Fruit fly (Drosophila melanogaster) whole organism, embryonic: ENCODE results near the gene tth.

Source experiments
- Aef1 ChIP-seq: fragments of 200-800 bp; sonication (Bioruptor generic); IDR thresholded peaks from 3 replicates; pipeline ENCODE4 v1.3.6; 2022; ENCODE audit warnings: missing biosample characterization, missing genetic modification characterization
- Atf-2 ChIP-seq: fragments of 200-800 bp; sonication (Bioruptor generic); optimal IDR thresholded peaks from 2 replicates; lab custom pipeline; 2016; ENCODE audit warnings: missing biosample characterization, missing genetic modification characterization
- Atf6 ChIP-seq: fragments of 200-800 bp; sonication (Bioruptor generic); IDR thresholded peaks from 2 replicates; pipeline ENCODE4 v1.3.6; 2022; ENCODE audit warnings: missing biosample characterization, missing genetic modification characterization
- CG10209 ChIP-seq: fragments of 200-800 bp; sonication (Bioruptor generic); optimal IDR thresholded peaks from 3 replicates; lab custom pipeline; 2017; ENCODE audit warnings: missing biosample characterization, mild to moderate bottlenecking, missing genetic modification characterization, missing genetic modification reagents
- CG10267 ChIP-seq: fragments of 200-800 bp; sonication (Bioruptor generic); optimal IDR thresholded peaks from 2 replicates; lab custom pipeline; 2018; ENCODE audit warnings: missing biosample characterization, mild to moderate bottlenecking, missing genetic modification characterization, moderate library complexity
- CG10543 ChIP-seq: fragments of 200-800 bp; sonication (Bioruptor generic); optimal IDR thresholded peaks from 3 replicates; lab custom pipeline; 2017; ENCODE audit warnings: missing biosample characterization, mild to moderate bottlenecking, missing genetic modification characterization, moderate library complexity
- CG12942 ChIP-seq: fragments of 200-800 bp; sonication (Bioruptor generic); optimal IDR thresholded peaks from 3 replicates; lab custom pipeline; 2016; ENCODE audit warnings: missing biosample characterization, missing genetic modification characterization
- CG13287 ChIP-seq: fragments of 200-800 bp; sonication (Bioruptor generic); IDR thresholded peaks from 2 replicates; pipeline ENCODE4 v1.3.6; 2022; ENCODE audit warnings: missing biosample characterization, missing genetic modification characterization; ENCODE audit not compliant: partially characterized antibody
- CG14710 ChIP-seq: fragments of 200-800 bp; sonication (Bioruptor generic); optimal IDR thresholded peaks from 3 replicates; lab custom pipeline; 2019; ENCODE audit warnings: missing biosample characterization, mild to moderate bottlenecking, missing genetic modification characterization, moderate library complexity
- CG15269 ChIP-seq: fragments of 200-800 bp; sonication (Bioruptor generic); optimal IDR thresholded peaks from 2 replicates; lab custom pipeline; 2018; ENCODE audit warnings: missing biosample characterization, mild to moderate bottlenecking, missing genetic modification characterization, moderate library complexity
- CG17829 ChIP-seq: fragments of 200-800 bp; optimal IDR thresholded peaks from 2 replicates; lab custom pipeline; 2019; ENCODE audit warnings: missing biosample characterization, mild to moderate bottlenecking, missing genetic modification characterization, moderate library complexity
- CG18011 ChIP-seq: fragments of 200-800 bp; sonication (Bioruptor generic); optimal IDR thresholded peaks from 2 replicates; lab custom pipeline; 2017; ENCODE audit warnings: missing biosample characterization, missing genetic modification characterization, mild to moderate bottlenecking, moderate library complexity, missing genotype
- CG18619 ChIP-seq: fragments of 200-800 bp; sonication (Bioruptor generic); optimal IDR thresholded peaks from 3 replicates; lab custom pipeline; 2017; ENCODE audit warnings: missing biosample characterization, mild to moderate bottlenecking, missing genetic modification characterization
- CG2875 ChIP-seq: fragments of 200-800 bp; sonication (Bioruptor generic); optimal IDR thresholded peaks from 2 replicates; lab custom pipeline; 2017; ENCODE audit warnings: missing biosample characterization, mild to moderate bottlenecking, missing genetic modification characterization, missing genetic modification reagents
- CG33213 ChIP-seq: fragments of 200-800 bp; sonication (Bioruptor generic); optimal IDR thresholded peaks from 3 replicates; lab custom pipeline; 2016; ENCODE audit warnings: missing biosample characterization, missing genetic modification characterization
- CG3995 ChIP-seq: fragments of 200-800 bp; sonication (Bioruptor generic); optimal IDR thresholded peaks from 3 replicates; lab custom pipeline; 2016; ENCODE audit warnings: missing biosample characterization, missing genetic modification characterization
- CG4424 ChIP-seq: fragments of 200-800 bp; sonication (Bioruptor generic); optimal IDR thresholded peaks from 3 replicates; lab custom pipeline; 2016; ENCODE audit warnings: missing biosample characterization, missing genetic modification characterization
- CG4617 ChIP-seq: fragments of 200-800 bp; sonication (Bioruptor generic); optimal IDR thresholded peaks from 3 replicates; lab custom pipeline; 2016; ENCODE audit warnings: missing biosample characterization, missing genetic modification characterization, borderline replicate concordance
- CG5180 ChIP-seq: fragments of 200-800 bp; sonication (Bioruptor generic); optimal IDR thresholded peaks from 3 replicates; lab custom pipeline; 2017; ENCODE audit warnings: missing biosample characterization, missing genetic modification characterization, mild to moderate bottlenecking, moderate library complexity, missing genetic modification reagents
- CG6654 ChIP-seq: fragments of 200-800 bp; sonication (Bioruptor generic); optimal IDR thresholded peaks from 2 replicates; lab custom pipeline; 2017; ENCODE audit warnings: missing biosample characterization, mild to moderate bottlenecking, missing genetic modification characterization
- CG9876 ChIP-seq: fragments of 200-800 bp; sonication (Bioruptor generic); optimal IDR thresholded peaks from 2 replicates; lab custom pipeline; 2016; ENCODE audit warnings: missing biosample characterization, missing genetic modification characterization
- CoRest ChIP-seq: fragments of 200-800 bp; sonication (Bioruptor generic); optimal IDR thresholded peaks from 3 replicates; lab custom pipeline; 2018; ENCODE audit warnings: missing biosample characterization, mild to moderate bottlenecking, missing genetic modification characterization, moderate library complexity
- CrebB ChIP-seq: fragments of 200-800 bp; sonication (Bioruptor generic); optimal IDR thresholded peaks from 3 replicates; lab custom pipeline; 2018; ENCODE audit warnings: missing biosample characterization, mild to moderate bottlenecking, missing genetic modification characterization
- D19A ChIP-seq: fragments of 200-800 bp; optimal IDR thresholded peaks from 3 replicates; lab custom pipeline; 2019; ENCODE audit warnings: missing biosample characterization, mild to moderate bottlenecking, missing genetic modification characterization, moderate library complexity
- Doc3 ChIP-seq: fragments of 200-800 bp; sonication (Bioruptor generic); IDR thresholded peaks from 3 replicates; pipeline ENCODE4 v1.3.6; 2022; ENCODE audit warnings: missing biosample characterization, missing genetic modification characterization; ENCODE audit not compliant: partially characterized antibody
- Gug ChIP-seq: fragments of 200-800 bp; sonication (Bioruptor generic); IDR thresholded peaks from 4 replicates; pipeline ENCODE4 v1.3.6; 2022; ENCODE audit warnings: missing biosample characterization, missing genetic modification characterization
- H2.0 ChIP-seq: fragments of 200-800 bp; sonication (Bioruptor generic); IDR thresholded peaks from 2 replicates; pipeline ENCODE4 v1.3.6; 2022; ENCODE audit warnings: missing biosample characterization, missing genetic modification characterization
- Lim3 ChIP-seq: fragments of 200-800 bp; sonication (Bioruptor generic); IDR thresholded peaks from 2 replicates; pipeline ENCODE4 v1.3.6; 2022; ENCODE audit warnings: missing biosample characterization, missing genetic modification characterization
- Mes4 ChIP-seq: fragments of 200-800 bp; sonication (Bioruptor generic); optimal IDR thresholded peaks from 2 replicates; lab custom pipeline; 2016; ENCODE audit warnings: missing biosample characterization, missing genetic modification characterization
- NfI ChIP-seq: fragments of 200-800 bp; sonication (Bioruptor generic); optimal IDR thresholded peaks from 3 replicates; lab custom pipeline; 2018; ENCODE audit warnings: missing biosample characterization, mild to moderate bottlenecking, missing genetic modification characterization, moderate library complexity
- PHDP ChIP-seq: fragments of 200-800 bp; sonication (Bioruptor generic); optimal IDR thresholded peaks from 3 replicates; lab custom pipeline; 2018; ENCODE audit warnings: missing biosample characterization, mild to moderate bottlenecking, missing genetic modification characterization, moderate library complexity
- Rx ChIP-seq: fragments of 200-800 bp; sonication (Bioruptor generic); IDR thresholded peaks from 2 replicates; pipeline ENCODE4 v1.3.6; 2022; ENCODE audit warnings: missing biosample characterization, missing genetic modification characterization
- Sin3A ChIP-seq: fragments of >200 bp; optimal IDR thresholded peaks from 2 replicates; lab custom pipeline; 2018
- aop ChIP-seq: fragments of 200-800 bp; sonication (Bioruptor generic); IDR thresholded peaks from 2 replicates; pipeline ENCODE4 v1.3.6; 2022; ENCODE audit warnings: missing biosample characterization, missing genetic modification characterization
- ato ChIP-seq: fragments of 200-800 bp; sonication (Bioruptor generic); IDR thresholded peaks from 2 replicates; pipeline ENCODE4 v1.3.6; 2022; ENCODE audit warnings: missing biosample characterization, missing genetic modification characterization; ENCODE audit not compliant: partially characterized antibody
- chm ChIP-seq: fragments of 200-800 bp; sonication (Bioruptor generic); IDR thresholded peaks from 2 replicates; pipeline ENCODE4 v1.3.6; 2022; ENCODE audit warnings: missing biosample characterization, missing genetic modification characterization
- ci ChIP-seq: fragments of 200-800 bp; sonication (Bioruptor generic); IDR thresholded peaks from 3 replicates; pipeline ENCODE4 v1.3.6; 2022; ENCODE audit warnings: missing biosample characterization, missing genetic modification characterization
- da ChIP-seq: fragments of 200-800 bp; sonication (Bioruptor generic); optimal IDR thresholded peaks from 2 replicates; lab custom pipeline; 2016; ENCODE audit warnings: missing biosample characterization, missing genetic modification characterization
- inv ChIP-seq: fragments of 200-800 bp; sonication (Bioruptor generic); IDR thresholded peaks from 2 replicates; pipeline ENCODE4 v1.3.6; 2022; ENCODE audit warnings: missing biosample characterization, missing genetic modification characterization; ENCODE audit not compliant: partially characterized antibody
- lilli ChIP-seq: fragments of 200-800 bp; sonication (Bioruptor generic); optimal IDR thresholded peaks from 3 replicates; lab custom pipeline; 2016; ENCODE audit warnings: missing biosample characterization, missing genetic modification characterization
- lola ChIP-seq, 3 experiments: fragments of >200 bp in 2 of 3; fragments of 200-800 bp in 1 of 3; sonication (Bioruptor generic) in 1 of 3; optimal IDR thresholded peaks; 2 replicates each; lab custom pipeline; 2017 to 2019; ENCODE audit warnings: missing biosample characterization in 3 of 3, missing genetic modification characterization in 3 of 3, mild to moderate bottlenecking in 1 of 3, moderate library complexity in 1 of 3
- pita ChIP-seq: fragments of 200-800 bp; sonication (Bioruptor generic); optimal IDR thresholded peaks from 2 replicates; lab custom pipeline; 2017; ENCODE audit warnings: missing biosample characterization, mild to moderate bottlenecking, missing genetic modification characterization
- sd ChIP-seq: fragments of 200-800 bp; sonication (Bioruptor generic); optimal IDR thresholded peaks from 3 replicates; lab custom pipeline; 2018; ENCODE audit warnings: missing biosample characterization, mild to moderate bottlenecking, missing genetic modification characterization, moderate library complexity
- slp2 ChIP-seq: fragments of 200-800 bp; sonication (Bioruptor generic); optimal IDR thresholded peaks from 2 replicates; lab custom pipeline; 2016; ENCODE audit warnings: missing biosample characterization, missing genetic modification characterization
- sob ChIP-seq: fragments of 200-800 bp; sonication (Bioruptor generic); IDR thresholded peaks from 2 replicates; pipeline ENCODE4 v1.3.6; 2022; ENCODE audit warnings: missing biosample characterization, missing genetic modification characterization
- tll ChIP-seq, 2 experiments: fragments of 200-800 bp in 1 of 2; fragments of >200 bp in 1 of 2; sonication (Bioruptor generic) in 1 of 2; optimal IDR thresholded peaks; 2 replicates each; lab custom pipeline; 2017 to 2019; ENCODE audit warnings: missing biosample characterization in 2 of 2, missing genetic modification characterization in 2 of 2, mild to moderate bottlenecking in 1 of 2, moderate library complexity in 1 of 2
- trem ChIP-seq: fragments of 200-800 bp; optimal IDR thresholded peaks from 3 replicates; lab custom pipeline; 2019; ENCODE audit warnings: missing biosample characterization, mild to moderate bottlenecking, missing genetic modification characterization, moderate library complexity
- vfl ChIP-seq: fragments of 200-800 bp; sonication (Bioruptor generic); optimal IDR thresholded peaks from 2 replicates; lab custom pipeline; 2016; ENCODE audit warnings: missing biosample characterization, missing genetic modification characterization
- zfh2 ChIP-seq: fragments of 200-800 bp; sonication (Bioruptor generic); optimal IDR thresholded peaks from 2 replicates; lab custom pipeline; 2016; ENCODE audit warnings: missing biosample characterization, missing genetic modification characterization

Gene tth

dm6 chrX:13624334-13625079, 8.1 kb upstream of the tth start, which contains the start of the genes CG2691 and NFAT (continued):
- TF ChIP-seq Mes4 = no peak
- peak; percentile 49; the same call in 1 of the 2 replicates for TF ChIP-seq inv (GFP tag; lab: Robert Waterston, UW)
- TF ChIP-seq PHDP (tag; lab: Kevin White, UChicago) = no peak
- TF ChIP-seq CG9876 (GFP tag; lab: Kevin White, UChicago) = no peak
- no peak for TF ChIP-seq sob (GFP tag; lab: Robert Waterston, UW)
- no peak for TF ChIP-seq CG5180 (GFP tag; lab: Kevin White, UChicago)
- TF ChIP-seq Sin3A (lab: Kevin White, UChicago) = peak; percentile 67
- no peak for TF ChIP-seq Rx
- peak in 1 of 2 experiments; percentile 4 for TF ChIP-seq tll (GFP tag; optimal IDR thresholded peaks at IDR 0.05; lab: Kevin White, UChicago)
- peak; percentile 47 for TF ChIP-seq CG10267 (tag; lab: Kevin White, UChicago)
- no peak for TF ChIP-seq CG12942 (GFP tag; lab: Kevin White, UChicago)
- TF ChIP-seq ci (GFP tag; lab: Robert Waterston, UW) = 0 out of 3 replicates have a peak, but pooled peaks have one; percentile 11
- peak; percentile 54 for TF ChIP-seq trem
- TF ChIP-seq CrebB = no peak
- TF ChIP-seq zfh2 = no peak
- peak; percentile 23; the same call in 1 of the 2 replicates for TF ChIP-seq ato (GFP tag; lab: Robert Waterston, UW)
- TF ChIP-seq CG18619 (GFP tag; lab: Kevin White, UChicago) = no peak
- no peak for TF ChIP-seq D19A
- peak; percentile 99 for TF ChIP-seq sd (tag; lab: Kevin White, UChicago)
- TF ChIP-seq Atf-2 = no peak
- no peak for TF ChIP-seq H2.0 (GFP tag; lab: Robert Waterston, UW)
- no peak for TF ChIP-seq chm
- peak; percentile 78 for TF ChIP-seq pita (GFP tag; lab: Kevin White, UChicago)
- TF ChIP-seq CG3995 (GFP tag; lab: Kevin White, UChicago) = no peak
- no peak for TF ChIP-seq CG6654 (GFP tag; lab: Kevin White, UChicago)
- TF ChIP-seq CG18011 (GFP tag; lab: Kevin White, UChicago) = no peak
- TF ChIP-seq CG15269 (tag; lab: Kevin White, UChicago) = no peak
- TF ChIP-seq lilli (GFP tag; lab: Kevin White, UChicago) = peak; percentile 11
- TF ChIP-seq da (GFP tag; lab: Kevin White, UChicago) = no peak
- peak; percentile 7 for TF ChIP-seq CG4424 (GFP tag; lab: Kevin White, UChicago)
- no peak for TF ChIP-seq aop (GFP tag; lab: Robert Waterston, UW)
- no peak for TF ChIP-seq lola (GFP tag; optimal IDR thresholded peaks at IDR 0.05; lab: Kevin White, UChicago)
- TF ChIP-seq CG2875 (GFP tag; lab: Kevin White, UChicago) = no peak
- no peak for TF ChIP-seq CG10543
- peak; percentile 20 for TF ChIP-seq CoRest
- TF ChIP-seq slp2 = no peak
- no peak for TF ChIP-seq CG10209 (GFP tag; lab: Kevin White, UChicago)
- TF ChIP-seq Gug (GFP tag; lab: Robert Waterston, UW) = no peak
- no peak for TF ChIP-seq Lim3 (GFP tag; lab: Robert Waterston, UW)
- TF ChIP-seq CG33213 (GFP tag; lab: Kevin White, UChicago) = peak; percentile 8
- peak; percentile 94 for TF ChIP-seq CG4617
- TF ChIP-seq CG17829 (tag; lab: Kevin White, UChicago) = no peak
- TF ChIP-seq Aef1 (GFP tag; lab: Robert Waterston, UW) = no peak
- peak; percentile 56; the same call in 1 of the 3 replicates for TF ChIP-seq Doc3 (GFP tag; lab: Robert Waterston, UW)
- TF ChIP-seq CG14710 = peak; percentile 62
- TF ChIP-seq Atf6 (GFP tag; lab: Robert Waterston, UW) = no peak
- no peak for TF ChIP-seq NfI
- TF ChIP-seq vfl (GFP tag; lab: Kevin White, UChicago) = no peak
- TF ChIP-seq CG13287 (GFP tag; lab: Robert Waterston, UW) = peak; percentile 69
